Fruit fly (Drosophila melanogaster): ENCODE measurements around the gene pkaap.
A peak's percentile ranks its signal among the peaks of the same experiment; 100 is the strongest.

dm6 chr2L:16274100-16274499 is 14.0 kb upstream of the pkaap start:
- peak; percentile 40 for TF ChIP-seq dsx (GFP tag; optimal IDR thresholded peaks at IDR 0.05; ENCODE audit: poor library complexity, severe bottlenecking)
- peak; percentile 4 for TF ChIP-seq CG6276 (GFP tag; optimal IDR thresholded peaks at IDR 0.05)
- no peak for TF ChIP-seq vri (GFP tag; optimal IDR thresholded peaks at IDR 0.05)
- no peak for TF ChIP-seq OdsH (GFP tag; optimal IDR thresholded peaks at IDR 0.05)
- no peak for TF ChIP-seq CG7368 (GFP tag; optimal IDR thresholded peaks at IDR 0.05)
- TF ChIP-seq Sox15 (GFP tag; optimal IDR thresholded peaks at IDR 0.05), result no peak
- TF ChIP-seq CG3032 (tag; optimal IDR thresholded peaks at IDR 0.05), result no peak
- no peak for TF ChIP-seq CG6808 (GFP tag; optimal IDR thresholded peaks at IDR 0.05)
- no peak for TF ChIP-seq topi (GFP tag; optimal IDR thresholded peaks at IDR 0.05)
- TF ChIP-seq Eip75B (GFP tag; optimal IDR thresholded peaks at IDR 0.05), result no peak
- no peak for TF ChIP-seq CG16779 (tag; optimal IDR thresholded peaks at IDR 0.05)
- peak; percentile 15 for TF ChIP-seq esn (GFP tag; optimal IDR thresholded peaks at IDR 0.05)
